Worm (Caenorhabditis elegans): ENCODE measurements around the gene mct-4.

The mct-4 gene

ce11 chrX:4958986-4959385 lies 29.4 kb upstream of the mct-4 start:
- TF ChIP-seq efl-1 (optimal IDR thresholded peaks at IDR 0.05) (no peak), efl-1 (GFP tag; optimal IDR thresholded peaks at IDR 0.05 in 1 of 2) (peak in 1 of 2 experiments; percentile 75), hpl-2 (GFP tag; optimal IDR thresholded peaks at IDR 0.05) (no peak), ces-1 (GFP tag; optimal IDR thresholded peaks at IDR 0.05) (no peak)

- TF ChIP-seq nhr-20 (tag; optimal IDR thresholded peaks at IDR 0.05) (peak; percentile 79), lin-15B (tag; optimal IDR thresholded peaks at IDR 0.05) (no peak), ceh-82 (tag; optimal IDR thresholded peaks at IDR 0.05) (peak in 1 of 3 experiments; percentile 29), lin-14 (GFP tag; optimal IDR thresholded peaks at IDR 0.05) (peak; percentile 87), ztf-11 (tag; optimal IDR thresholded peaks at IDR 0.05) (no peak), nhr-71 (tag; optimal IDR thresholded peaks at IDR 0.05) (peak; percentile 94), nhr-19 (GFP tag; conservative IDR thresholded peaks at IDR 0.05) (peak; percentile 87), lsy-2 (tag; optimal IDR thresholded peaks at IDR 0.05) (peak; percentile 56 to 64), lin-39 (tag; optimal IDR thresholded peaks at IDR 0.05) (peak; percentile 46), ceh-90 (tag; optimal IDR thresholded peaks at IDR 0.05) (no peak), swsn-7 (tag; optimal IDR thresholded peaks at IDR 0.05) (peak; percentile 71), efl-1 (optimal IDR thresholded peaks at IDR 0.05) (peak in 1 of 2 experiments; percentile 14), efl-1 (GFP tag; optimal IDR thresholded peaks at IDR 0.05 in 1 of 2) (peak in 1 of 2 experiments; percentile 75), snu-23 (GFP tag; optimal IDR thresholded peaks at IDR 0.05) (peak; percentile 70), mdl-1 (tag; optimal IDR thresholded peaks at IDR 0.05) (no peak), pag-3 (tag; optimal IDR thresholded peaks at IDR 0.05; ENCODE audit: borderline replicate concordance, insufficient read depth) (peak; percentile 99), F16B12.6 (tag; optimal IDR thresholded peaks at IDR 0.05) (no peak), egl-27 (tag; optimal IDR thresholded peaks at IDR 0.05) (no peak), nhr-47 (tag; optimal IDR thresholded peaks at IDR 0.05) (peak; percentile 53), nhr-85 (tag) (no peak), Y116A8C.19 (tag; optimal IDR thresholded peaks at IDR 0.05; ENCODE audit: borderline replicate concordance) (no peak), fkh-4 (tag; optimal IDR thresholded peaks at IDR 0.05; ENCODE audit: borderline replicate concordance) (peak; percentile 61), unc-62 (GFP tag; optimal IDR thresholded peaks at IDR 0.05) (no peak), vab-15 (tag; optimal IDR thresholded peaks at IDR 0.05) (no peak), rnt-1 (tag; optimal IDR thresholded peaks at IDR 0.05) (peak; percentile 93), jun-1 (tag; optimal IDR thresholded peaks at IDR 0.05) (no peak), tlp-1 (tag; optimal IDR thresholded peaks at IDR 0.05) (no peak), nhr-84 (tag; optimal IDR thresholded peaks at IDR 0.05) (no peak), sup-37 (GFP tag; optimal IDR thresholded peaks at IDR 0.05) (peak; percentile 65), tbx-2 (tag; optimal IDR thresholded peaks at IDR 0.05) (peak; percentile 79), nhr-11 (tag; optimal IDR thresholded peaks at IDR 0.05) (peak; percentile 40), dpl-1 (GFP tag; optimal IDR thresholded peaks at IDR 0.05) (no peak), nhr-77 (tag; optimal IDR thresholded peaks at IDR 0.05) (peak; percentile 62), zag-1 (tag; optimal IDR thresholded peaks at IDR 0.05) (no peak), hpl-2 (GFP tag; optimal IDR thresholded peaks at IDR 0.05) (no peak), xbp-1 (tag; optimal IDR thresholded peaks at IDR 0.05) (peak; percentile 62), ztf-4 (tag; optimal IDR thresholded peaks at IDR 0.05) (peak; percentile 34), dsc-1 (tag; optimal IDR thresholded peaks at IDR 0.05) (peak; percentile 77), unc-130 (tag; optimal IDR thresholded peaks at IDR 0.05) (peak; percentile 58), lir-3 (tag; optimal IDR thresholded peaks at IDR 0.05; ENCODE audit: poor library complexity) (peak; percentile 55), nhr-28 (tag; optimal IDR thresholded peaks at IDR 0.05) (no peak), lin-35 (GFP tag; optimal IDR thresholded peaks at IDR 0.05) (peak in 1 of 2 experiments; percentile 15)
Measured at ce11 chrX:4957259-4957658, 27.7 kb upstream of the mct-4 start, which contains the start of gene M03F4.4. M03F4.4 (minus strand) TSS chrX:4957418.
